Fruit fly (Drosophila melanogaster): Measurements from ENCODE around the gene Ac3.

DNA sequence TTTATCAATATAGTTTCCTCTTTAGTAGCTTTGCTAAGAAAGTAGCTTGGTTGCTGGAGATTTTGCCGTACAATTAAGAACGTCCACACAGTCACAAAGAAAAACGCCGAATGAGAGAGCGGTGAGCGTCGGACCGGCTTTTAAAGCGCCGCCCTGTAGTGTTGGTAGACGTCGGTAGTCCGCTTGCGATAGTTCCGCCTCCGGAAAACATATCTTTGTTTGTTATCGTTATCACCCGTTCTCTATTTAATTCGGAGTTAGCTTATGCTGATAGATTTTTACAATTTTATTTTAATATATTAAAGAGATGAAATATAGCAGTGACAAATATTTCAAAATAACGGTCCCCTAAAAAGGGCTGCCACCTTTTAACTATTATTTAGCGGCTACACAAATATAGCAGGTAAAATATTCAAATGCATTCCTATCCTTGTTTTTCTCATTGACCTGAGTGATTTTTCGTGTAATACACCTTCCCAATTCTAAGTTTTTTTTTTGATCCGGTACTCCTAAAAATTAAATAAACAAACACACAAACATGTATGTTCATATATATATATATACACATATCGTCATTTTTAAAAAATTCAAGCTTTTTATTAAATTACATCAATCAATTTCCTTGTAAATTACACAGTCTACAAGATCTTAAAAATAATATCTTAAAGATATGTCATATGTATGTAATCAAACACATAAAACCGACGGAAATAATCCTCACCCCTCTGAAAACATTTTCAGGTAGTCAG lies 2.4 kb upstream of the Ac3 start, which contains the start of gene Df31:
- no peak for TF ChIP-seq h (optimal IDR thresholded peaks at IDR 0.05)
- TF ChIP-seq insv (optimal IDR thresholded peaks at IDR 0.05): no peak
- no peak for TF ChIP-seq ttk (optimal IDR thresholded peaks at IDR 0.05)
- TF ChIP-seq Myc (optimal IDR thresholded peaks at IDR 0.05): no peak
- TF ChIP-seq Sin3A (optimal IDR thresholded peaks at IDR 0.05): no peak
- no peak for TF ChIP-seq psq (optimal IDR thresholded peaks at IDR 0.05)

Measured in Kc167 (cell line).